Fruit fly (Drosophila melanogaster): ENCODE measurements around the gene CG15475.
A peak's percentile ranks its signal among the peaks of the same experiment; 100 is the strongest.

Gene CG15475

DNA sequence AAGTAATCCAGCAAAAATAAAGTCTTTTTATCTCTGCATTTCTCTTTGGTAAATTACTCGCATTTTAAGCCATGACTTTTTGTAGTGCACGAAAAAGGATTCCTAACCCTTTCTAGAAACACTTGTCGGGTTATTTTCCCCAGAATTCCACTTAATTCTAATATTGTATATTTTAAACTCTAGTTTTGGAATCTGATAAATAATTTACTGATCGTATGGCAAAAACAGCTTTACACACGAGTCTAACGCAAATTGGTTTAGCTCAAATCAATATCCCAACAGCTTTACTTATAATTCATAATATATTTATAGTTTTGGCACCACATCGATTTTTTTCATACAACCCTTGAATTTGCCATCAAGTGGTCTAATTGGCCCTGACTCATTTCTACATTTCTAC lies at the start of gene CG15475:
TSS of gene CG15475 (plus strand) at position 301 of the 400 bp plus-strand sequence.
- no peak for TF ChIP-seq CTCF (optimal IDR thresholded peaks at IDR 0.05)
- no peak for TF ChIP-seq CG8478 (optimal IDR thresholded peaks at IDR 0.05)

DNA sequence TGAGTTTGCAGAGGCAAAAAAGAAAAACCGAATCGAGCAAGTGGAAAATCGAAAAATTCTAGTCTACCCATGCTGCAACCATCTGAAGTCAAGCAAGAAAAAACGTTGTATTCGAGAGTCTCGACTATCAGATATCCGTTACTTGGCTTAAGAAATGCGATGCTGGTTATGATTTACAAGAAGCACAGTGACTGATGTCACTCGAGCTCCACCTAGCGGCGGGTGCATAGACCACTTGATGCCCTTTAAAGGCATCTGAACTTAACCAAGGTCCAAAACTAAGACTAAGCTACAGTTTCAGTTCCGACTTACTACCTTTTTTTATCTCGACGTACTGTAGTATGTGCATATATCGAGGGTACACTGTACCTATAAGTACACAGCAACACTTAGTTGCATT lies 38.4 kb upstream of the CG15475 start:
- TF ChIP-seq CG8478 (optimal IDR thresholded peaks at IDR 0.05) (no peak), CTCF (optimal IDR thresholded peaks at IDR 0.05) (peak; percentile 60 to 70)

DNA sequence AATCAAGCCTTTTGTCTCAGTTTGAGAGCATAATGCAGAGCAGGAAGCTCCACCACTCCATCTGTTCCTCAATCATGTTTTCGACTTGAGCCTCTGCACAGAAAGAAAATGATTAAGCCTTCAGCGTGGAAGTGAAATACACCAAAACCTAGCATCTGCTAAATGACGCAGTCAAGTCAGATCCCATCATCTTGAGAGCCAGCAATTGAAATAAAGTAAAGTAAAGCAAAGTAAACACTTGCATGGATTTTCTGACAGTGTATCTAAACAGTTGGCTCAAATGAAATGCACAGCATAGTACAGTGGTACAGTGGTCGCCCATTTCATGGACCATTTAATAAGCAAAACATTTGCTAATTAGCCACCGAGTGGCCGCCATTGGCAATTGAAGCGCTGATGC lies 16.6 kb upstream of the CG15475 start:
- TF ChIP-seq CTCF (optimal IDR thresholded peaks at IDR 0.05) = no peak
- TF ChIP-seq CG8478 (optimal IDR thresholded peaks at IDR 0.05) = no peak

DNA sequence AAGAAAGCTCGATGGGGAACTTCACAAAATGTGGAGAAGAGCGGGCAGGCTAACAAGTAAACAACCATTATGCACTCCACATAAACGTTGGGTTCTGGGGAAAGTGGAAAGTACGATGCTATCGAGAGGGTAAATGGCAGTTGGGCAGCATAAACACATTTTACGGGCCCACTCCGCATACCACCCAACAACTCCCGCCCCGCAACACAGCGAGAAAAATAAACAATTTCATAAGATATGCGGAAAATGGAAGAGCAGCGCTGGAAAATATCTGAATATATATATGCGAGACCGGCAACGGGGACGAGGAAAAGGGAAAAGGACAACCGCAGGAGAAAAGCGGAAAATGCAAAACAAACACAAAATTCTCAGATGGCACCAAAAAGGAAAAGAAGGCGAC lies 13.0 kb upstream of the CG15475 start:
- TF ChIP-seq CG8478 (optimal IDR thresholded peaks at IDR 0.05) (no peak), CTCF (optimal IDR thresholded peaks at IDR 0.05) (no peak)

DNA sequence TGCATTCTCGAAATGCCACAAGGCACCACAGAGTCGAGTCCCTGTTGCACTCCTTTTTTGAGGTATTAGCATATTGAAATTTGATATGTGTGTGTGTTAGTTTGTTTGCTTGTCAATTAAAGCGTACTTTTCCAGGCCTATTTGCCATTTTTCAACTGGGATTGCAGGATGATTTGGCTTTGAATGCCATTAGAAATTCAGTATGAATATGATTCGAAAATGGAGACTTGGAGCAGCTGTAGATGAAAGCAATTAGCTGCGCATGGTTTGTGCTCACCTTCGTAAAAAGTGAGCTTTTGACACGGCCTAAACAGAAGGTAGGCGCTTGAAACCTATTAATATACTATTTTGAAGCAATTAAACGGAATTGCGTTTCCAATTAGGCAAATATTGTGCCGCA lies 10.2 kb upstream of the CG15475 start, which contains the start of gene CG31677:
TSS of gene CG31677 (minus strand) at position 101 of the 400 bp plus-strand sequence.
- TF ChIP-seq CG8478 (optimal IDR thresholded peaks at IDR 0.05) = no peak
- TF ChIP-seq CTCF (optimal IDR thresholded peaks at IDR 0.05) = no peak

DNA sequence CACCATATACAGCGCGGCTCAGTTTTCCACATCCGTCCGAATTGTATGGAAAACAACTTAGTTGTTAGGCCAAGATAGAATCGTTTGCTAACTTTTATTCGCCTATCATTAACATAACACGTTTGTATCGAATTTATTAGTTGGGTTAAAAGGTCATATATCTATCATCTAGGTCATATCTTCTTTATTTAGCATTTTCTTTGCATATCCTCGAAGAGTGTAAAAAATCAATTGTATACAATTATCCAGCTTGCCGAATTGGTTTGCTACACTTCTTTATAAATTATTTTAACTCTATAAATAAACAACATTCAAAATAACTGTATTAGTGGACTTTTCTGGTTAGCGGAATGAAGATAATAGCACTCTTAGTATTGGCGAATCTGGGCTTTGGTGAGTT lies 19.9 kb downstream of the CG15475 start, which contains the start of gene CG17472:
TSS of gene CG17472 (plus strand) at position 301 of the 400 bp plus-strand sequence.
- TF ChIP-seq CG8478 (optimal IDR thresholded peaks at IDR 0.05) (no peak), CTCF (optimal IDR thresholded peaks at IDR 0.05) (no peak)

DNA sequence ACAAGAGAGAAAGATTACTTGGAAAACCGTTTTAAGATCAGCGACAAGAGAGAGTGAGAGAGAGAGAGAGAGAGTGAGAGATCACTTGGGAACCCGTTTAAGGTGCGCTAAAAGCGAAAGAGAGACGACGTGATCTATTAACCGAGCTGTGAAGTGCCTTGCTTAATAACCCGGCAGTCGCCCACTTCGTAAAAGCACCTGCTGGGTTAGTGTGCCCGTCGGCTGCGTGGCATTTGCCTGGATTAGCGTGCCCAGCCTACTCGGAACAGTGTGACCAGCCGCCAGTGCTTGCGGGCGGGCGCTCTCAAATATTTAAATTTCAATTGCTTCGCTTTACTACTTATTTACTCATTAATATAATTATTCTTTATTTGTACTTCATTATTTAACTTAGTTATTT lies 24.1 kb downstream of the CG15475 start:
- no peak for TF ChIP-seq CTCF (optimal IDR thresholded peaks at IDR 0.05)
- TF ChIP-seq CG8478 (optimal IDR thresholded peaks at IDR 0.05) = no peak

DNA sequence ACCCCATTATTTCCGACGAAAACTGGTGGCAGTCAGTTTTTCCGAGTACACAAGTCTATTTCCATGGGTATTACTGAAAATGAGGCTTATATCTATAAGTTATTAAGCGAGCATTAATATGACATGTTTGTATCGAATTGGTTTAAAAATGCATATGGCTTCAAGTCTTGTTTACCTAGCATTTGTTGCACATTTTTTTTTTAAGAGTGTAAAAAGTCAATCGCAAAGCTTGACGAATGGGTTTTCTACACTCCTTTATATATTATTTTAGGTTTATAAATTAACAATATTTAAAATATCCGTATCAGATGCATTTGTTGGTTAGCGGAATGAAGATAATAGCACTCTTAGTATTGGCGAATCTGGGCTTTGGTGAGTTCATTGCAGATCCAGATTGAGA lies 25.5 kb downstream of the CG15475 start, which contains the start of gene CG31680:
TSS of gene CG31680 (plus strand) at position 301 of the 400 bp plus-strand sequence.
- TF ChIP-seq CG8478 (optimal IDR thresholded peaks at IDR 0.05) (no peak), CTCF (optimal IDR thresholded peaks at IDR 0.05) (no peak)

DNA sequence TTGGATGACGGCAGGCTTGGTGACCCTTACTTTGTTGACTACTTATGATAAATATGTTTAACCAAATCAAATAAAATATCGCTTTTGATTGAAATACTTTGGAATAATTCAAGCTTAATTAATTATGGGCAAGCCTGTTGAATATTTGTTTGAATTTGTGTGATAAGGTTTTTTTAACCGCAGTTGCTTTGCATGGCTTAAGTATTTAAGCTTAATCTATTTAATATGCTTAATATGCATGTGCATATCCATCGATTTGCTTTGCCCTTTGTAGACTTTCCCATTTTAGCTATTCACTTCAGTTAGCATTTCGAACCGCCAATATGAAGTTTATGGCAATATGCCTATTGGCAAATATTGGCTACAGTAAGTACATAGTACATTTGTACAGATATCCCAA lies 26.3 kb downstream of the CG15475 start, which contains the start of gene Sfp38D:
TSS of gene Sfp38D (plus strand) at position 301 of the 400 bp plus-strand sequence.
- TF ChIP-seq CTCF (optimal IDR thresholded peaks at IDR 0.05) = no peak
- no peak for TF ChIP-seq CG8478 (optimal IDR thresholded peaks at IDR 0.05)

DNA sequence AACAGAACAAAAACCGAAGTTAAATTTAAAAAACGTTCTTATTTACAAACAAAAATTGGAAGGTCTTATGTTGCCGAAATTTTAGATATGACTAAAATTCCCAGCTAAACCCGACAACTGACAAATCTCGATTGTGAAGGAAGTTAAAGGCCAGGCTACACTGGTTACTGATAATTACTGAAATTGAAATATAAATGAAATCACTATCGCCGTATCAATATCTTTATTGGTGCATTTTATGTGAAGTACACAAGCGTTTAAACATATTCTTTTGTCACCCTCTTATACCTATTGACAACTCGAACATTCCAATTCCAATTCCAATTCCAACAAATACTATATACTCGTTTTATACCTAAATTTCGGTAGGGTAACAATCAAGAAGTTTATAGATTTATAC lies 28.8 kb downstream of the CG15475 start, which contains the start of gene CG17470:
TSS of gene CG17470 (minus strand) at position 101 of the 400 bp plus-strand sequence.
- TF ChIP-seq CTCF (optimal IDR thresholded peaks at IDR 0.05) (no peak), CG8478 (optimal IDR thresholded peaks at IDR 0.05) (no peak)

DNA sequence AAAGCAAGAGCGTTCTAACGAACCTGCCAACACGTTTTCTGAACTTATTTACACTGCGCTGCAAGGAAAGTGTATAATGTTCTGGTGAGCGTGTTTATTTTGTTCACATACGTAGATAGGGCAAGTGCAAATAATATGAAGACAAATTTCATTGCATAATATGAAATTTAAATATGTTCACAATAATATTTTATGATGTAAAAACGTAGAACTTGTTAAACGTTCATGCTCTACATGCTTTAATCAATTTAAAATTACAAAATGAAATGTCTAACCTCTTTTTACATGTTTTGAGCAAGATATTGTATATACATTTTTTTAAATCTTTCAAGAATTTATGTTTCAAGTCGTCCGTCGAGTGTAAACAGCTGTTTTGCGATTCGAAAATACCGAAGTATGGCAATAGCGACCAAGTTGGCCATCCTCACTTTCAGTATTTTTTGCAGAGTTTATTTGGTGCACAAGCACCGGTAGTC lies 31.1 kb downstream of the CG15475 start, which contains the start of the genes phr6-4 and CG2608:
TSS of gene phr6-4 (minus strand) at position 398 of the 476 bp plus-strand sequence.
TSS of gene CG2608 (plus strand) at position 429 of the 476 bp plus-strand sequence.
- TF ChIP-seq CTCF (optimal IDR thresholded peaks at IDR 0.05) = no peak
- TF ChIP-seq CG8478 (optimal IDR thresholded peaks at IDR 0.05) = no peak

DNA sequence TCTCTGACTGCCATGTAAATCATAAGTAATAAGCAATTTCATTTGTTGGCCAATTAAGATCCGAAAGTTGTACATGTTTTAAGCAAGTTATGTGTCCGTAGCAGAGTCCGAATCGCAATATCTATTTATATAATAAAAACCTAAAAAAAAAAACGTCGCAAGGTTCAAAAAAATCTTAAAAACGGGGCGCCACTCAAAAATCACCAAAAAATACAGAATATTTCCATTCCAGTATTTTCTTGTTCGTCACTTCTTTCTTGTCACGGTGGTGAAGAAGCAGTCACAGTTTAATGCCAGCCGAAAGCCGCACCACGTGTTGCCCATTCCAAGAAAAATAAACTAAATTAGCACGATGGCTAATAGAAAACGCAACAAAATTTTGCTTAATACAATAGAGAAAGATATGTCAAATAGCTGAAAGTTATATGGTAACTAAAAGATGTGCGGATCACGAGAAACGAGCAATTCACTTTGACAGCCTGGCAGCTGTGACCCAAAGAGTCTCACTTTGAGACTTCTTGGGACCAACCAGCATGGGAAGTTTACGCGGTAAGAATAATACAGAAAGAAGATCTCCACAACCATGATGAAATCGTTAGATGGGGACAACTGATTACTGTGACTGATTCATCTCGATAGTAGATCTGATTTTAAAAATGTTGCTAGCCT lies 33.1 kb downstream of the CG15475 start:
- no peak for TF ChIP-seq CG8478 (optimal IDR thresholded peaks at IDR 0.05)
- peak in 1 of 2 experiments; percentile 26 for TF ChIP-seq CTCF (optimal IDR thresholded peaks at IDR 0.05)

DNA sequence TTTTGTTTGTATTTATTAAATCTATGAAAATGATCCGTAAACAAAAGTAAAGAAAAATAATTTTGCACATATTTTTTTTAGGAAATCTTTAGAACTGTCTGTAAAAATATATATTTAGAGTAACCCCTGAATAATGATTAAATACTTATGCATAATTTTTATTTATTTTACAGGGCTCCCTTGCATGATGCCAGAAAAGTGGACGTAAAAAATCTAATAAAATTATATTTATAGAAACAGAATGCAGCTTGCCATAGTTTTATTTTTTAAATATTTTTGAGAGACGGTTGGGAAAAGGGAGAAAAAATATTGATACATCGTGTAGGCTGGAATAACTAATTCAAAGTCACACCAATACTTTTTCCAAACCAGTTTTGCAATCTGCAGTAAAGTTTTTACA lies 34.3 kb downstream of the CG15475 start, which contains the start of gene CG18810:
TSS of gene CG18810 (plus strand) at position 301 of the 400 bp plus-strand sequence.
- no peak for TF ChIP-seq CTCF (optimal IDR thresholded peaks at IDR 0.05)
- TF ChIP-seq CG8478 (optimal IDR thresholded peaks at IDR 0.05) = no peak

DNA sequence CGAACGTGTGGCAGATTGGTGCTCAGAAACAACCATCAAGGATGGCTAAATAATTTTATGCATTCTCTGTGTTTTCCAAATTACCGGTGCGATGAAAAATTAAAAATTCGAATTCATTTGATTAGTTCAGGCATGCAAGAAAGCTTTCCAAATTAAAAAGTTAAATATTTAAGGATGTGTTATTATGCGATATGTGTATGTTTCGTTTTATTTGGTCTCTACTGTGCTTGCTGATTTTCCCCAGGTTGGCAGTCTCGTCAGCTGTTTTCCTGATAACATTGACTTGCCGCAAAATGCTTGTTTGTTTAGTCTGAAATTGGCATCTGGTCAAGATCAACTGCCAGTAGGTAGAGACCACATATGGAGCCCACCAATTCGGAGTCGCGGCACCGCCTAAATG lies 35.6 kb downstream of the CG15475 start, which contains the start of gene CG2611:
TSS of gene CG2611 (plus strand) at position 299 of the 400 bp plus-strand sequence.
- TF ChIP-seq CG8478 (optimal IDR thresholded peaks at IDR 0.05) (no peak), CTCF (optimal IDR thresholded peaks at IDR 0.05) (no peak)

DNA sequence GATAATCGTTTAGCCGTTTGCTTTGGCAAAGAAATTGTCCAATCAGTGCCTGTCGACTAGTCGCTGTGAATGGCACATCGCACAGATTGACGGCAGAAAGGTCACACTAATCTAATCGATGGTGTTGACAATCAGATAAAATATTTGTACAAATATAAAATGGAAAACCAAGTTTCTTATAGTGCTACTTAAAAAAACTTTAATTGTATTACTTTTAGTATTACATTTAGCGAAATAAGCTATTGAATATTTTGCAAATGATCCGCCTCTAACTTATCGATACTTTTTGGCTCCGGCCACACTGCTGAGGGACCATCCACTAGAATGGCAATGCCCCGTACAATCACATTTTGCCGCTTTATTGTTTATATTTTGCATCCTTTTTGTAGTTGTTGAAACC lies 41.8 kb downstream of the CG15475 start, which contains the start of the genes brun and CG2614:
TSS of gene brun (minus strand) at position 69 of the 400 bp plus-strand sequence.
TSS of gene CG2614 (plus strand) at position 317 of the 400 bp plus-strand sequence.
- TF ChIP-seq CG8478 (optimal IDR thresholded peaks at IDR 0.05) (no peak), CTCF (optimal IDR thresholded peaks at IDR 0.05) (no peak)

DNA sequence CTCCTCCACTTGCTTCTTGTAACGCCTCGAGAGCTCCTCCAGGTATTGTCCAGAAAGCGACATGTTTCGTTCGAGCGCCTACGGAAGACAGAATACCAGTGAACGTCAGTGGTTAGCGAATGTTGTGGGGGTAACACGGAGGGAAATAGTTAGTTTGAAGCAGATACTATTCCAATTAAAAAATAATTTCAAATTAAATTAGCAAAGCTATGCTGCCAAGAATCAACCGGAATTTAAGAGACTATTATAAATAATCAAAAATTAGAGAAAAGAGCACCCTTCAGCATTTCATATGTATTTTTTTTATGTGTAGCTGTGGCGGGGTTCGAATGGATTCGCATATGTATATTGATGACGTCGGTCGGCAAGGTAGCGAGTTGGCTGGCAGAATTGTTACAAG lies 46.7 kb downstream of the CG15475 start:
- TF ChIP-seq CTCF (optimal IDR thresholded peaks at IDR 0.05) (no peak), CG8478 (optimal IDR thresholded peaks at IDR 0.05) (no peak)

Data from S2 (cell line).